Fruit fly (Drosophila melanogaster) whole organism, prepupa: ENCODE results near the gene CG18095.

Experiments
- CG10631 ChIP-seq: fragments of 200-800 bp; sonication (Bioruptor generic); optimal IDR thresholded peaks from 2 replicates; lab custom pipeline; 2016; ENCODE audit warnings: missing biosample characterization, missing genetic modification characterization
- CG11294 ChIP-seq: fragments of 200-800 bp; sonication (Bioruptor generic); IDR thresholded peaks from 2 replicates; pipeline ENCODE4 v1.3.6; 2022; ENCODE audit warnings: missing biosample characterization, missing genetic modification characterization
- CG11762 ChIP-seq: fragments of 200-800 bp; sonication (Bioruptor generic); optimal IDR thresholded peaks from 3 replicates; lab custom pipeline; 2016; ENCODE audit warnings: missing biosample characterization, missing genetic modification characterization; ENCODE audit not compliant: insufficient read depth
- CG1621 ChIP-seq: fragments of 200-800 bp; sonication (Bioruptor generic); optimal IDR thresholded peaks from 3 replicates; lab custom pipeline; 2018; ENCODE audit warnings: missing biosample characterization, mild to moderate bottlenecking, missing genetic modification characterization
- CG31627 ChIP-seq: fragments of 200-800 bp; sonication (Bioruptor generic); optimal IDR thresholded peaks from 3 replicates; lab custom pipeline; 2016; ENCODE audit warnings: missing biosample characterization, missing genetic modification characterization
- OdsH ChIP-seq: fragments of 200-800 bp; sonication (Bioruptor generic); optimal IDR thresholded peaks from 3 replicates; lab custom pipeline; 2016; ENCODE audit warnings: missing biosample characterization, missing genetic modification characterization
- Smox ChIP-seq: fragments of 200-800 bp; sonication (Bioruptor generic); optimal IDR thresholded peaks from 3 replicates; lab custom pipeline; 2016; ENCODE audit warnings: missing biosample characterization, missing genetic modification characterization
- Sox102F ChIP-seq: fragments of 200-800 bp; sonication (Bioruptor generic); optimal IDR thresholded peaks from 2 replicates; lab custom pipeline; 2016; ENCODE audit warnings: missing biosample characterization, mild to moderate bottlenecking, missing genetic modification characterization
- achi ChIP-seq: fragments of 200-800 bp; sonication (Bioruptor generic); optimal IDR thresholded peaks from 3 replicates; lab custom pipeline; 2016; ENCODE audit warnings: missing biosample characterization, missing genetic modification characterization
- fd85E ChIP-seq: fragments of 200-800 bp; sonication (Bioruptor generic); optimal IDR thresholded peaks from 3 replicates; lab custom pipeline; 2016; ENCODE audit warnings: missing biosample characterization, missing genetic modification characterization

- no peak for TF ChIP-seq CG1621 (tag; lab: Kevin White, UChicago)
- no peak for TF ChIP-seq CG11294
- no peak for TF ChIP-seq CG31627 (GFP tag; lab: Kevin White, UChicago)
- TF ChIP-seq fd85E (GFP tag; lab: Kevin White, UChicago) = no peak
- no peak for TF ChIP-seq CG10631
- TF ChIP-seq Smox = no peak
- TF ChIP-seq CG11762 (GFP tag; lab: Kevin White, UChicago) = no peak
- TF ChIP-seq Sox102F (GFP tag; lab: Kevin White, UChicago) = no peak
- TF ChIP-seq OdsH = no peak
- no peak for TF ChIP-seq achi
These were observed 16.2 kb downstream of the CG18095 start for dm6 chr2L:14015109-14015508.
